Worm (Caenorhabditis elegans) whole organism, L1 larva: ENCODE results near the gene cyp-43A1.

Experiments used
- C04F5.9 ChIP-seq: sonication (generic microtip); optimal IDR thresholded peaks from 2 replicates; lab custom pipeline; 2016; ENCODE audit warnings: missing genetic modification characterization, missing compliant biosample characterization
- ceh-82 ChIP-seq, 3 experiments: fragments of 150-350 bp in 1 of 3; sonication (generic microtip) in 2 of 3; optimal IDR thresholded peaks; 2 replicates each; lab custom pipeline; 2014 to 2017; ENCODE audit warnings: missing biosample characterization in 3 of 3, missing genetic modification characterization in 3 of 3
- ceh-90 ChIP-seq: sonication (generic microtip); optimal IDR thresholded peaks from 2 replicates; lab custom pipeline; 2016; ENCODE audit warnings: missing genetic modification characterization, missing compliant biosample characterization
- efl-1 ChIP-seq, 4 experiments: fragments of 150-350 bp; optimal IDR thresholded peaks in 3 of 4; peaks in 1 of 4; 1 replicate in 1 of 4; 2 replicates in 3 of 4; lab custom pipeline; 2014; ENCODE audit warnings: missing biosample characterization in 2 of 4, missing genetic modification characterization in 2 of 4, missing genetic modification reagents in 2 of 4
- efl-3 ChIP-seq: fragments of 200-800 bp; sonication (Bioruptor generic); optimal IDR thresholded peaks from 2 replicates; lab custom pipeline; 2018; ENCODE audit warnings: mild to moderate bottlenecking, missing genetic modification characterization, missing compliant biosample characterization
- egl-13 ChIP-seq: sonication (generic microtip); optimal IDR thresholded peaks from 2 replicates; lab custom pipeline; 2016; ENCODE audit warnings: missing genotype, missing genetic modification reagents, missing genetic modification characterization, missing compliant biosample characterization
- egl-27 ChIP-seq, 2 experiments: fragments of 150-350 bp in 1 of 2; sonication (generic microtip); optimal IDR thresholded peaks; 3 replicates each; lab custom pipeline; 2017 to 2018; ENCODE audit warnings: missing biosample characterization in 2 of 2, missing genetic modification characterization in 2 of 2, missing genetic modification reagents in 2 of 2
- elt-2 ChIP-seq: sonication (generic microtip); optimal IDR thresholded peaks from 2 replicates; lab custom pipeline; 2016; ENCODE audit warnings: missing genetic modification characterization, mild to moderate bottlenecking, inconsistent platforms, missing compliant biosample characterization, missing genetic modification reagents
- elt-3 ChIP-seq, 6 experiments: fragments of 150-350 bp in 1 of 6; sonication (generic microtip); optimal IDR thresholded peaks; 2 replicates each; lab custom pipeline; 2017 to 2018; ENCODE audit warnings: missing biosample characterization in 6 of 6, missing genetic modification characterization in 6 of 6, inconsistent platforms in 1 of 6
- fos-1 ChIP-seq: fragments of 150-350 bp; optimal IDR thresholded peaks from 2 replicates; lab custom pipeline; 2014; ENCODE audit warnings: missing biosample characterization, missing genetic modification characterization
- grh-1 ChIP-seq: fragments of 200-800 bp; sonication (Bioruptor generic); IDR thresholded peaks from 2 replicates; pipeline ENCODE4 v1.3.6; 2022; ENCODE audit warnings: missing genetic modification reagents, missing genetic modification characterization, missing compliant biosample characterization
- isw-1 ChIP-seq: fragments of 200-800 bp; sonication (Bioruptor generic); IDR thresholded peaks from 2 replicates; pipeline ENCODE4 v1.3.6; 2022; ENCODE audit warnings: missing genetic modification characterization, missing compliant biosample characterization
- lin-35 ChIP-seq, 2 experiments: fragments of 150-350 bp; optimal IDR thresholded peaks; 2 replicates each; lab custom pipeline; 2014; ENCODE audit warnings: missing biosample characterization in 2 of 2, missing genetic modification characterization in 2 of 2, missing genetic modification reagents in 2 of 2
- lsy-2 ChIP-seq, 2 experiments: fragments of 150-350 bp; optimal IDR thresholded peaks; 2 replicates each; lab custom pipeline; 2014; ENCODE audit warnings: missing biosample characterization in 2 of 2, missing genetic modification characterization in 2 of 2
- mdl-1 ChIP-seq, 2 experiments: fragments of 150-350 bp; optimal IDR thresholded peaks; 2 replicates each; lab custom pipeline; 2014 to 2017; ENCODE audit warnings: missing biosample characterization in 2 of 2, missing genetic modification characterization in 2 of 2, inconsistent platforms in 1 of 2
- mef-2 ChIP-seq: fragments of 150-350 bp; optimal IDR thresholded peaks from 2 replicates; lab custom pipeline; 2014; ENCODE audit warnings: missing biosample characterization, missing genetic modification characterization
- nhr-20 ChIP-seq: sonication (generic microtip); optimal IDR thresholded peaks from 2 replicates; lab custom pipeline; 2016; ENCODE audit warnings: mild to moderate bottlenecking, missing genetic modification characterization, missing compliant biosample characterization
- nhr-28 ChIP-seq: fragments of 150-350 bp; optimal IDR thresholded peaks from 2 replicates; lab custom pipeline; 2014; ENCODE audit warnings: missing biosample characterization, missing genetic modification characterization
- nhr-71 ChIP-seq: sonication (generic microtip); optimal IDR thresholded peaks from 2 replicates; lab custom pipeline; 2016; ENCODE audit warnings: mild to moderate bottlenecking, missing genetic modification characterization, moderate library complexity, missing compliant biosample characterization
- nhr-77 ChIP-seq: fragments of 150-350 bp; optimal IDR thresholded peaks from 2 replicates; lab custom pipeline; 2014; ENCODE audit warnings: missing biosample characterization, missing genetic modification characterization
- nhr-85 ChIP-seq: sonication (generic microtip); peaks from one replicate; lab custom pipeline; 2016; ENCODE audit warnings: missing genetic modification characterization, inconsistent platforms, missing compliant biosample characterization
- nhr-90 ChIP-seq: sonication (generic microtip); optimal IDR thresholded peaks from 2 replicates; lab custom pipeline; 2016; ENCODE audit warnings: mild to moderate bottlenecking, missing genetic modification characterization, missing compliant biosample characterization; ENCODE audit not compliant: poor library complexity
- rnt-1 ChIP-seq: sonication (generic microtip); optimal IDR thresholded peaks from 2 replicates; lab custom pipeline; 2016; ENCODE audit warnings: mild to moderate bottlenecking, missing genetic modification characterization, moderate library complexity, missing compliant biosample characterization
- snu-23 ChIP-seq: sonication (generic microtip); optimal IDR thresholded peaks from 2 replicates; lab custom pipeline; 2016; ENCODE audit warnings: missing genetic modification characterization, missing compliant biosample characterization
- sox-4 ChIP-seq: sonication (generic microtip); optimal IDR thresholded peaks from 2 replicates; lab custom pipeline; 2016; ENCODE audit warnings: missing genetic modification characterization, missing compliant biosample characterization
- sup-37 ChIP-seq: fragments of 200-800 bp; sonication (Bioruptor generic); optimal IDR thresholded peaks from 2 replicates; lab custom pipeline; 2018; ENCODE audit warnings: mild to moderate bottlenecking, missing genetic modification characterization, missing compliant biosample characterization
- swsn-7 ChIP-seq: sonication (generic microtip); optimal IDR thresholded peaks from 2 replicates; lab custom pipeline; 2016; ENCODE audit warnings: missing genetic modification characterization, missing compliant biosample characterization
- tbx-2 ChIP-seq: sonication (generic microtip); optimal IDR thresholded peaks from 2 replicates; lab custom pipeline; 2016; ENCODE audit warnings: missing genetic modification characterization, missing compliant biosample characterization
- tlp-1 ChIP-seq: fragments of 150-350 bp; optimal IDR thresholded peaks from 2 replicates; lab custom pipeline; 2014; ENCODE audit warnings: missing biosample characterization, missing genetic modification characterization
- unc-30 ChIP-seq: sonication (generic microtip); optimal IDR thresholded peaks from 2 replicates; lab custom pipeline; 2017; ENCODE audit warnings: missing biosample characterization, missing genetic modification characterization
- unc-98 ChIP-seq: fragments of 200-800 bp; sonication (Bioruptor generic); IDR thresholded peaks from 2 replicates; pipeline ENCODE4 v1.3.6; 2022; ENCODE audit warnings: missing genetic modification characterization, missing compliant biosample characterization
- ztf-4 ChIP-seq: fragments of 150-350 bp; optimal IDR thresholded peaks from 2 replicates; lab custom pipeline; 2014; ENCODE audit warnings: missing biosample characterization, missing genetic modification characterization

Gene cyp-43A1

DNA sequence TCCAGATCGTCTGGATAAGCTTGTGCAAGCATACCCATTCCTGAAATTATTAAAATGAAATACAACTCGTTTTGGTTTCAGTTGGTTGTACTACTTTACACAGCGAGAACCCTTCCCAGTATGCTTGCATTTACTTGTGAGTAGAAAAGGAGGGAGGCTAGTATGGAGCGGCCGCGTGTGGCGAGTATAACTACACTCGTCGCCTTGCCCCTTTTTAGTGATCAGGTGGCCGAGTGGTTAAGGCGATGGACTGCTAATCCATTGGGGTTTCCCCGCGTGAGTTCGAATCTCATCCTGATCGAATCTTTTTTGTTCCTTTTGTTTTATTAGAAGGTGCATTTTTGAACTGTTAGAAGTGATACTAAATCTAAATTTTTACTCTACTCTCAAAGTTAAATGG is 6.5 kb upstream of the cyp-43A1 start (continued):
- peak; percentile 71 for TF ChIP-seq snu-23 (GFP tag; lab: Kevin White, UChicago)

DNA sequence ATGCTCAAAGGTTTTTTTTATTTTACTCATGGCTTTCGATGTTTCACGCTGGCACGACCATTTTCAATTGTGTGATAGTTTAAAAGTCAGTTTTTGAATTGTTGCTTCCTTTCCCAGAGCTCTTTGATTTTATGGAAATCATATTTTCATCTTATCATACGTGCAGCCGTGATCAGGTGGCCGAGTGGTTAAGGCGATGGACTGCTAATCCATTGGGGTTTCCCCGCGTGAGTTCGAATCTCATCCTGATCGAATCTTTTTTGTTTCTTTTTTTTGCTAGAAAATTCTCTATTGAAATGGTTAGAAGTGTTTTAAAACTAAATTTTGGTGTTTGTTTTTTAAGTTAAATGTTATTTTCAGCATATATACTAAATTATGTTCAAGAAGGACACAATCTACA is 5.1 kb upstream of the cyp-43A1 start:
- TF ChIP-seq lin-35 (GFP tag; optimal IDR thresholded peaks at IDR 0.05; lab: Kevin White, UChicago) (no peak), mef-2 (tag; lab: Kevin White, UChicago) (no peak), egl-13 (tag; lab: Kevin White, UChicago) (no peak), unc-30 (tag; lab: Kevin White, UChicago) (no peak), unc-98 (no peak)

DNA sequence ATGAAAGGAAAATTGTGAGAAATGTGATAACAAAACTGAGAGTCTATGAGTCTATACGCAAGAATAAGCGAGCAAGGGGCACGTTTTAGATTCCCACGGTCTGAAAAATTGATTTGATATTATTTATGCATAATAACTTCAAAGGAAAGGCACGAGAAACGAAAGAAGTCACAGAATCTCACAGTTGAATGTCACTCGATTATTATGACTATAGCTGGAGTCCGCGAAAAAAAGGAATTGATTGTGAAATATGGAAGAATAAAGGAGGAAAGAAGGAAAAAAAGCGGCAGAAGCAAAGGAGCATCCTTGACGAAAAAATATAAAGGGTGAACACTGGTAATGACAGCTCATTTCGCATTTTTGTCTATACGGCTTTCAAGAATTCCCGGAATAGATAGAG is 3.7 kb upstream of the cyp-43A1 start, which contains the start of gene cat-1:
cat-1 (minus strand) TSS at position 101 of the 400 bp plus-strand sequence.
- TF ChIP-seq ceh-82 (tag; optimal IDR thresholded peaks at IDR 0.05; lab: Kevin White, UChicago) (no peak), mdl-1 (tag; optimal IDR thresholded peaks at IDR 0.05; lab: Kevin White, UChicago) (no peak), C04F5.9 (tag; lab: Kevin White, UChicago) (no peak), efl-3 (GFP tag; lab: Kevin White, UChicago) (no peak), nhr-71 (tag; lab: Kevin White, UChicago) (no peak), swsn-7 (tag; lab: Kevin White, UChicago) (no peak), rnt-1 (no peak), isw-1 (no peak), elt-2 (tag; lab: Kevin White, UChicago) (no peak), mef-2 (tag; lab: Kevin White, UChicago) (no peak), ztf-4 (tag; lab: Kevin White, UChicago) (no peak), nhr-85 (no peak), efl-1 (optimal IDR thresholded peaks at IDR 0.05; lab: Kevin White, UChicago) (no peak), efl-1 (GFP tag; optimal IDR thresholded peaks at IDR 0.05 in 1 of 2; lab: Kevin White, UChicago) (no peak), nhr-90 (tag; lab: Kevin White, UChicago) (no peak)

DNA sequence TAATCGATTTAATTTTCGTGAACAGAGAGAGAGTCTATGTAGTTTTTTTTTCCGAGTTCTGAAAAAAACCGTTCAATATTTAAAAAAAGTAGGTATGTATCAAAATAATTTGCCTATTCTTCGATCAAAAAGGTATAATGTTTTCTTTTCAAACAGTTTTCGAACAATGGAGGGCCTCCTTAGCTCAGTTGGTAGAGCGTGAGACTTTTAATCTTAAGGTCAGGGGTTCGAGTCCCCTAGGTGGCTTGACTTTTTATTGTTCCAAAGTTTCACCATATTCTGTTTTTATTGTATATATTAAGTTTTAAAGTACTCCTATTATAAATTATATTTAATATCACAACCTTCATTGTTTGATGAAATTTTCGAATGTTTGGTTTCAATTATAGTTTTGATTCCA is 843 bp upstream of the cyp-43A1 start:
- TF ChIP-seq sox-4 (tag; lab: Kevin White, UChicago) = no peak
- peak in 1 of 2 experiments; percentile 22 for TF ChIP-seq lin-35 (GFP tag; optimal IDR thresholded peaks at IDR 0.05; lab: Kevin White, UChicago)
- TF ChIP-seq elt-2 (tag; lab: Kevin White, UChicago) = peak; percentile 5
- TF ChIP-seq nhr-90 (tag; lab: Kevin White, UChicago) = peak; percentile 46
- peak; percentile 51 for TF ChIP-seq nhr-85

DNA sequence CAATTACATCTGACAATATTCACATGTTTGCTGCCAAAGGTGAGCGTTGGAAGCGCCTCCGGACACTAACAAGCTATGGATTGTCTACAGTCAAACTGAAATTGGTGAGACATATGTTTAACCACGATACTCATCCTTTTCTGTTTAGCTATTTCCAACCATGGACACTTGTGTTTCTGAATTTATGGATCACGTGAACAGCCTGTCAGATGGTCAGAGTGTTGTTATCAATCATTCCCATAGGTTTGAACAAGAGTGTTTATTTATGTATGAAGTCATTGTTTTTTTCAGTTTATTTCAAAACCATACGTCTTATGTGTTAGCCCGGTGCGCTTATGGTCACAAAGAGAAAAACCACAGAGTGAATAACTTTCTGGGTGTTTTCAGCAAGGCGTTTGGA is 1.0 kb downstream of the cyp-43A1 start:
- peak in 1 of 2 experiments; percentile 53 for TF ChIP-seq lin-35 (GFP tag; optimal IDR thresholded peaks at IDR 0.05; lab: Kevin White, UChicago)
- peak; percentile 27 for TF ChIP-seq nhr-90 (tag; lab: Kevin White, UChicago)
- TF ChIP-seq sup-37 (GFP tag; lab: Kevin White, UChicago) = no peak
- TF ChIP-seq grh-1 = no peak
- TF ChIP-seq nhr-28 (tag; lab: Kevin White, UChicago) = no peak
- no peak for TF ChIP-seq snu-23 (GFP tag; lab: Kevin White, UChicago)
- TF ChIP-seq egl-27 (tag; optimal IDR thresholded peaks at IDR 0.05; lab: Kevin White, UChicago) = no peak
- no peak for TF ChIP-seq nhr-77 (tag; lab: Kevin White, UChicago)
- no peak for TF ChIP-seq tbx-2 (tag; lab: Kevin White, UChicago)
- no peak for TF ChIP-seq efl-1 (optimal IDR thresholded peaks at IDR 0.05; lab: Kevin White, UChicago)
- peak in 1 of 2 experiments; percentile 29 for TF ChIP-seq efl-1 (GFP tag; optimal IDR thresholded peaks at IDR 0.05 in 1 of 2; lab: Kevin White, UChicago)
- peak; percentile 35 for TF ChIP-seq nhr-71 (tag; lab: Kevin White, UChicago)
- TF ChIP-seq isw-1 = no peak
- no peak for TF ChIP-seq fos-1 (tag; lab: Kevin White, UChicago)
- peak; percentile 36 for TF ChIP-seq nhr-20 (tag; lab: Kevin White, UChicago)
- TF ChIP-seq elt-3 (tag; optimal IDR thresholded peaks at IDR 0.05; lab: Kevin White, UChicago) = peak in 1 of 6 experiments; percentile 24

DNA sequence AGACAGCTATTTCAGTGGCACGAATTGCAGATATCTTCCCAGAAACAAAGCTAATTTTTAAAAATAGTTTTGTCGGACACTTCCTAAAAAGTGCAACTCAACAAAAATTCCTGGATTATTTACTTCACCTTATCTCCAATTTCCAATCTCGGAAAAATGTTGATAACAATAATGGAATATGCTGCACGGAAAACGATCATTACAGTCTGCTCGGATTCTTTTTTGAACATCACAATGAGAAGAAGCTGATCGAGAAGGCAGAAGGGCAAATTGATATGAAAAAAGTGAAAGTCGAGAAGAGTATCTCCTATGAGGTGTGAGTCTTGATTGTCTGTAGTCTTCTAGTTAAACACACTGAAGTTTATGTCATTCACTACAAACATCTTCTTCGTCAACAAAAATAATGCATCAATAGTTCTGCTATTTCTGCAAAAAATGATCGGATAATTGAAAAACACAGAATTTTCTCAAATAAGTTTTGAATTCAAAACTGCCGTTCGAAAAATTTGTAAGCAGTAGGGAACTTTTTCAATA is 1.6 kb downstream of the cyp-43A1 start:
- TF ChIP-seq mef-2 (tag; lab: Kevin White, UChicago) (no peak), nhr-85 (no peak), tlp-1 (tag; lab: Kevin White, UChicago) (no peak), ceh-90 (tag; lab: Kevin White, UChicago) (no peak), sox-4 (tag; lab: Kevin White, UChicago) (no peak), efl-1 (optimal IDR thresholded peaks at IDR 0.05; lab: Kevin White, UChicago) (no peak), efl-1 (GFP tag; optimal IDR thresholded peaks at IDR 0.05 in 1 of 2; lab: Kevin White, UChicago) (peak in 1 of 2 experiments; percentile 18), nhr-28 (tag; lab: Kevin White, UChicago) (no peak), grh-1 (no peak), elt-2 (tag; lab: Kevin White, UChicago) (peak; percentile 22), nhr-71 (tag; lab: Kevin White, UChicago) (no peak), lsy-2 (tag; optimal IDR thresholded peaks at IDR 0.05; lab: Kevin White, UChicago) (no peak)
